Fruit fly (Drosophila melanogaster) whole organism, pupa: Measurements from ENCODE around the gene CG44174.

Experiments used
- CG10348 ChIP-seq: fragments of 200-800 bp; sonication (Bioruptor generic); IDR thresholded peaks from 2 replicates; pipeline ENCODE4 v1.3.6; 2022; ENCODE audit warnings: missing biosample characterization, missing genetic modification characterization
- CG12605 ChIP-seq: fragments of 200-800 bp; sonication (Bioruptor generic); IDR thresholded peaks from 2 replicates; pipeline ENCODE4 v1.3.6; 2022; ENCODE audit warnings: missing biosample characterization, missing genetic modification characterization
- CG13204 ChIP-seq: fragments of 200-800 bp; sonication (Bioruptor generic); optimal IDR thresholded peaks from 2 replicates; lab custom pipeline; 2018; ENCODE audit warnings: missing biosample characterization, mild to moderate bottlenecking, missing genetic modification characterization, moderate library complexity
- CG14655 ChIP-seq: fragments of 200-800 bp; sonication (Bioruptor generic); optimal IDR thresholded peaks from 3 replicates; lab custom pipeline; 2017; ENCODE audit warnings: mild to moderate bottlenecking, missing biosample characterization, missing genetic modification reagents, missing genetic modification characterization
- CG15710 ChIP-seq: fragments of 200-800 bp; sonication (Bioruptor generic); optimal IDR thresholded peaks from 2 replicates; lab custom pipeline; 2018; ENCODE audit warnings: missing biosample characterization, mild to moderate bottlenecking, missing genetic modification characterization, moderate library complexity
- CG17806 ChIP-seq: fragments of 200-800 bp; sonication (Bioruptor generic); optimal IDR thresholded peaks from 2 replicates; lab custom pipeline; 2018; ENCODE audit warnings: missing biosample characterization, mild to moderate bottlenecking, missing genetic modification characterization, moderate library complexity
- CG32121 ChIP-seq: fragments of 200-800 bp; sonication (Bioruptor generic); IDR thresholded peaks from 2 replicates; pipeline ENCODE4 v1.3.6; 2022; ENCODE audit warnings: missing biosample characterization, missing genetic modification characterization
- EcR ChIP-seq: fragments of 200-800 bp; sonication (Bioruptor generic); optimal IDR thresholded peaks from 3 replicates; lab custom pipeline; 2019; ENCODE audit warnings: missing biosample characterization, missing genetic modification characterization, mild to moderate bottlenecking, moderate library complexity, missing genetic modification reagents

dm6 chr3R:19332052-19332451, 34.6 kb upstream of the CG44174 start:
- TF ChIP-seq CG14655: no peak
- no peak for TF ChIP-seq CG17806 (tag; lab: Kevin White, UChicago)
- TF ChIP-seq EcR (GFP tag; lab: Kevin White, UChicago): no peak
- no peak for TF ChIP-seq CG15710
- TF ChIP-seq CG13204: no peak
- no peak for TF ChIP-seq CG32121 (GFP tag; lab: Robert Waterston, UW)
- no peak for TF ChIP-seq CG12605
- no peak for TF ChIP-seq CG10348 (GFP tag; lab: Robert Waterston, UW)
